Fruit fly (Drosophila melanogaster) whole organism, pupa: ENCODE results near the gene Mkp.

ENCODE experiments used
- CG12605 ChIP-seq: fragments of 200-800 bp; sonication (Bioruptor generic); IDR thresholded peaks from 2 replicates; pipeline ENCODE4 v1.3.6; 2022; ENCODE audit warnings: missing biosample characterization, missing genetic modification characterization
- CG14655 ChIP-seq: fragments of 200-800 bp; sonication (Bioruptor generic); optimal IDR thresholded peaks from 3 replicates; lab custom pipeline; 2017; ENCODE audit warnings: mild to moderate bottlenecking, missing biosample characterization, missing genetic modification reagents, missing genetic modification characterization
- CG32121 ChIP-seq: fragments of 200-800 bp; sonication (Bioruptor generic); IDR thresholded peaks from 2 replicates; pipeline ENCODE4 v1.3.6; 2022; ENCODE audit warnings: missing biosample characterization, missing genetic modification characterization
- CG8301 ChIP-seq: fragments of 200-800 bp; sonication (Bioruptor generic); optimal IDR thresholded peaks from 2 replicates; lab custom pipeline; 2018; ENCODE audit warnings: missing biosample characterization, mild to moderate bottlenecking, missing genetic modification characterization
- CG9948 ChIP-seq: fragments of 200-800 bp; sonication (Bioruptor generic); optimal IDR thresholded peaks from 2 replicates; lab custom pipeline; 2018; ENCODE audit warnings: missing biosample characterization, mild to moderate bottlenecking, missing genetic modification characterization, moderate library complexity
- D1 ChIP-seq: fragments of 200-800 bp; sonication (Bioruptor generic); optimal IDR thresholded peaks from 2 replicates; lab custom pipeline; 2018; ENCODE audit warnings: missing biosample characterization, mild to moderate bottlenecking, missing genetic modification characterization, moderate library complexity
- EcR ChIP-seq: fragments of 200-800 bp; sonication (Bioruptor generic); optimal IDR thresholded peaks from 3 replicates; lab custom pipeline; 2019; ENCODE audit warnings: missing biosample characterization, missing genetic modification characterization, mild to moderate bottlenecking, moderate library complexity, missing genetic modification reagents
- Pif1A ChIP-seq: fragments of 200-800 bp; sonication (Bioruptor generic); optimal IDR thresholded peaks from 3 replicates; lab custom pipeline; 2016; ENCODE audit warnings: missing biosample characterization, missing genetic modification characterization
- Pif1B ChIP-seq: fragments of 200-800 bp; sonication (Bioruptor generic); optimal IDR thresholded peaks from 3 replicates; lab custom pipeline; 2016; ENCODE audit warnings: missing biosample characterization, missing genetic modification characterization
- Snoo ChIP-seq: fragments of 200-800 bp; sonication (Bioruptor generic); optimal IDR thresholded peaks from 3 replicates; lab custom pipeline; 2017; ENCODE audit warnings: missing biosample characterization, mild to moderate bottlenecking, missing genetic modification characterization, inconsistent platforms
- gl ChIP-seq: fragments of 200-800 bp; sonication (Bioruptor generic); optimal IDR thresholded peaks from 2 replicates; lab custom pipeline; 2018; ENCODE audit warnings: missing biosample characterization, mild to moderate bottlenecking, missing genetic modification characterization
- rn ChIP-seq: fragments of 200-800 bp; sonication (Bioruptor generic); IDR thresholded peaks from 2 replicates; pipeline ENCODE4 v1.3.6; 2022; ENCODE audit warnings: missing biosample characterization, missing genetic modification characterization

dm6 chr3L:233251-233650 is 48.9 kb upstream of the Mkp start, which contains the start of gene CG34453:
- no peak for TF ChIP-seq CG14655
- no peak for TF ChIP-seq Snoo (tag; lab: Kevin White, UChicago)
- no peak for TF ChIP-seq D1
- no peak for TF ChIP-seq Pif1A (GFP tag; lab: Kevin White, UChicago)
- TF ChIP-seq rn = no peak
- TF ChIP-seq Pif1B (GFP tag; lab: Kevin White, UChicago) = no peak
- no peak for TF ChIP-seq CG9948 (tag; lab: Kevin White, UChicago)
- TF ChIP-seq CG32121 (GFP tag; lab: Robert Waterston, UW) = no peak
- no peak for TF ChIP-seq gl (tag; lab: Kevin White, UChicago)
- no peak for TF ChIP-seq EcR (GFP tag; lab: Kevin White, UChicago)
- TF ChIP-seq CG8301 = no peak
- TF ChIP-seq CG12605 = no peak
